Worm (Caenorhabditis elegans): ENCODE results near the gene nhr-187.

ce11 chrV:3903424-3903823, 40.7 kb upstream of the nhr-187 start:
- TF ChIP-seq mdl-1 (tag; optimal IDR thresholded peaks at IDR 0.05): no peak
- TF ChIP-seq tbx-2 (tag; optimal IDR thresholded peaks at IDR 0.05): no peak
- TF ChIP-seq ama-1 (optimal IDR thresholded peaks at IDR 0.05): no peak
- no peak for TF ChIP-seq aly-2 (tag; optimal IDR thresholded peaks at IDR 0.05)
- TF ChIP-seq lin-15B (tag; optimal IDR thresholded peaks at IDR 0.05): no peak
- no peak for TF ChIP-seq egl-27 (tag; optimal IDR thresholded peaks at IDR 0.05)
- no peak for TF ChIP-seq nhr-12 (tag; optimal IDR thresholded peaks at IDR 0.05)
- no peak for TF ChIP-seq hpl-2 (GFP tag; optimal IDR thresholded peaks at IDR 0.05)

All from whole organism, L1 larva.